Worm (Caenorhabditis elegans): ENCODE measurements around the gene psd-1.
A peak's percentile ranks its signal among the peaks of the same experiment; 100 is the strongest.

The psd-1 gene

DNA sequence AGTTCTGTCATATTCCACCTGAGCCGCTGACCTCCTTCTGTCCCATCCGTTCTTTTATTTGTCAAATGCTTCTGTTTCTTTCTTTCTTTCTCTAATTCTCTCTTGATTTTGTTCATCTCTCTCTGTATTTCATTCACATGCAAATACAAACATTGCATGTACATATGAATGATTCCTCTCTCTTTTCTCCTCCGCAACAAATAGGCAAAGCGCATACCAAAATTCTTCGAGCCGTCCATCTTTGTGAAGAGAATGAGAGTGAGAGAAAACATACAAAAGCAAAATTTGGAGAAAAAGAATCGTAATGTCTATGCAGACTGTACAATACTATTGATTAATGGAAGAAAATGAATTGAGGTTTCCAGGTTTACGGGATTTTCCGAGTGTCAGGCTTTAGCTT, 42.2 kb upstream of the psd-1 start:
- TF ChIP-seq snpc-4 (tag; optimal IDR thresholded peaks at IDR 0.05) = no peak
- no peak for TF ChIP-seq efl-1 (optimal IDR thresholded peaks at IDR 0.05)
- TF ChIP-seq efl-1 (GFP tag; optimal IDR thresholded peaks at IDR 0.05 in 1 of 2) = peak in 1 of 2 experiments; percentile 47

DNA sequence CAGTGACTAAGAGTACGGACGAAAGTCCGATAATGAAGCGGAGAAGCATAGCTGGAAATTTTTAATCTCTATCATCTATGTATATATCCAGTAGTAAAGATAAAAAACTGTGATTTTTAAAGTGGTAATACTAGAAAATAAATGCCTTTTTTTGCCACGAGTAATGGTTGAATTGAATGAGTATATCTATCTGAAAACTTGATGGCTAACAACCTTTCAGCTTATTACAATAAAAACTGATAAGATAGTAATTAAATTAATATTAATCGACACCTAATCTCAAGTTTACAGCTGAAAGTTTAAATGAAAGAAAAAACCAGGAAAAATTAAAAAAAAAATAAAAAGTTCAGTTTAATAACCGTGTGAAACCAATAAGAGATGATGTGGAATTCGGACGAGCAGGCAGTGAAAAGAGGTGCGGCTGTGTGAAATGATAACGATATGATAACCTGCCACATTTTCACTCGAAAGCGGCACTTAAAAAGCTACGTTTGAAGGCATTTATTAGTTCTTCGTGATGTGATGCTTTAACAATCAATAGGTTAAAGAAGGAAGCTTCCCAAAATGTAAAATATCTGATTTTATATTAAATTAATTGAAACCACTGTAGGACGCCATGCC, 39.8 kb upstream of the psd-1 start, which contains the start of gene nspg-6:
TSS of gene nspg-6 (minus strand) at position 51 of the 621 bp plus-strand sequence.
- TF ChIP-seq ama-1 (optimal IDR thresholded peaks at IDR 0.05) = no peak
- peak; percentile 14 for TF ChIP-seq elt-2 (tag; optimal IDR thresholded peaks at IDR 0.05)

DNA sequence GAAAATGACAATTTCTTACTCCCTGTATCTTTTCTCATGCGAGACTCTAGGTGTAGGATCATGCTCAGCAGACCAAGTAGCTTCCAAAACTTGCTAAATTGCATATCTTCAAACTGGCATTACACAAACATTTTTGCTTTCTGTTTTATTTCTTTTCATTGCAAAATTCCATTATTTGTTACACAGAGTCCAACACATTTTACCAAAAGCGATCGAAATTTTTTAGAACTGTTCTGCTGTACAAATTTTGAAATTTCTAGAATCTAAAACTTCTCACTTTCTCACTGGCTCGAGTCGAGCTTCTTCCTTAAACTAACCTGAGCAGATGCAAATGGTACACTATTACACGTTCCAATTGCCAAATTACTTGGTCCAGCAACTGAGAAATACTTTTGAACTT, 39.3 kb upstream of the psd-1 start:
- TF ChIP-seq snpc-4 (tag; optimal IDR thresholded peaks at IDR 0.05) (no peak), pax-3 (tag; optimal IDR thresholded peaks at IDR 0.05) (no peak), alr-1 (tag; optimal IDR thresholded peaks at IDR 0.05; ENCODE audit: borderline replicate concordance) (no peak)

DNA sequence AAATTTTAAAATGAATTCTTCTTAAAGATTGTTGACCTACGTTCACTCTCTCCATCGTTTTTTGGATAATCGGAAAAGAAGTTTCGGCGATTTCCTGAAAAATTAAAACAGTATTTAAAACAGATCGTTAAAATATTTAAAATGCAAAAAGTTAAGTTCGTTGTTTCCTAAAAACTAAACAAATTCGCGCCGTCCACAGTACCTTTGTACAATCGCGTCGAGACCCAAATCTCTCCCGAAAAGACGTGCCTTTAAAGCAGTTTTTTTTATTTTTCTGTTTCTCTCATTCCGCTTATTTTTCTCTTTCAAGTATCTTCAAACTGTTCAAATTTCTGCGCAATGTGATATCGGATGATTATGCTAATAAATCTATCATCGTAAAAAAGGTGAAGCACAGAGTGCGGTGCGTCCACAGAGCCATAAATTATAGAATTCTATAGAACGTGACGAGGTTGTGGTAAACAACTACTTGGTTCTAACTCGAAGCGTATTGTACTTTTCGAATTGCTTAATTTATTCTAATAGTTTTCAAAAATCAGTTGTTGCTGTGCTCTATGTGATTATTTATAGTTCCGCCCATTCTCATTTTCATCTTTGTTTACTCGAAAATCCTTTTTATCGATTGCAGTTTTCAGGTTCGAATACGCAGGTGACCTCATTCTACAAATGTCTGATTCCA, 35.6 kb upstream of the psd-1 start, which contains the start of the genes F56C9.6 and F56C9.3:
TSS of gene F56C9.6 (minus strand) at position 112 of the 679 bp plus-strand sequence.
TSS of gene F56C9.3 (plus strand) at position 629 of the 679 bp plus-strand sequence.
- TF ChIP-seq grh-1 (GFP tag; IDR thresholded peaks at IDR 0.05) (no peak), unc-62 (GFP tag; optimal IDR thresholded peaks at IDR 0.05) (no peak), blmp-1 (tag; optimal IDR thresholded peaks at IDR 0.05) (no peak), pag-3 (tag; optimal IDR thresholded peaks at IDR 0.05; ENCODE audit: borderline replicate concordance, insufficient read depth) (no peak), ceh-90 (tag; optimal IDR thresholded peaks at IDR 0.05) (no peak), jun-1 (tag; optimal IDR thresholded peaks at IDR 0.05) (no peak), nhr-90 (tag; optimal IDR thresholded peaks at IDR 0.05; ENCODE audit: poor library complexity) (no peak), ets-5 (GFP tag; IDR thresholded peaks at IDR 0.05) (no peak), hlh-4 (tag; optimal IDR thresholded peaks at IDR 0.05) (no peak), isw-1 (GFP tag; IDR thresholded peaks at IDR 0.05) (no peak), C16A3.4 (tag; optimal IDR thresholded peaks at IDR 0.05) (no peak), xbp-1 (tag; optimal IDR thresholded peaks at IDR 0.05) (no peak), sup-37 (GFP tag; optimal IDR thresholded peaks at IDR 0.05) (no peak), egl-13 (tag; optimal IDR thresholded peaks at IDR 0.05) (no peak), tlp-1 (tag; optimal IDR thresholded peaks at IDR 0.05) (no peak), sptf-1 (tag; optimal IDR thresholded peaks at IDR 0.05) (no peak), nhr-71 (tag; optimal IDR thresholded peaks at IDR 0.05) (no peak), ceh-88 (GFP tag; IDR thresholded peaks at IDR 0.05) (no peak), fos-1 (tag; optimal IDR thresholded peaks at IDR 0.05) (no peak), tbx-2 (tag; optimal IDR thresholded peaks at IDR 0.05) (no peak)

DNA sequence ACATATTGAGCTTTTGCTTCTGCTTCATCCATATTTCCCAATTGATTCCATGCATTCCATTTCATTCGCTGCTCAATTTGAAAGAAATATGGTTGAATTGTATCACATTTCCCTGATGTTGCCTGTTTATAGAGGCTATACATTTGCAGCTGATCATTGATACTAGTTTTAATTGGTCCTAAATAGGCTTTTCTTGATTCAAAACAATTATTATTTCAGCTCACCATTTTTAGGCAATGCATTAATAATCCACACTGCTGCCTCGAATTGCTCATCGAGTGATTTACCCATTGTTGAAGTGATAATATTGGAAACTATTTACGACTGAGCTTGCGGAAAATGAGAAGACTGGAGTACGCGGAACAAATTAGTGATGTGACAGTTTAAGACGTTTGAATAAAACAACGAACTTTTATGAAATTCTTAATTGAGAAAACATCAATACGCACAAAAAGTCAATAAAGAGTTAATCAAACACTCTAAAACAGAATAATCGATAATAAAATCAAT, 33.5 kb upstream of the psd-1 start, which contains the start of gene acbp-4:
TSS of gene acbp-4 (minus strand) at position 510 of the 510 bp plus-strand sequence.
- no peak for TF ChIP-seq aly-2 (tag; optimal IDR thresholded peaks at IDR 0.05)

DNA sequence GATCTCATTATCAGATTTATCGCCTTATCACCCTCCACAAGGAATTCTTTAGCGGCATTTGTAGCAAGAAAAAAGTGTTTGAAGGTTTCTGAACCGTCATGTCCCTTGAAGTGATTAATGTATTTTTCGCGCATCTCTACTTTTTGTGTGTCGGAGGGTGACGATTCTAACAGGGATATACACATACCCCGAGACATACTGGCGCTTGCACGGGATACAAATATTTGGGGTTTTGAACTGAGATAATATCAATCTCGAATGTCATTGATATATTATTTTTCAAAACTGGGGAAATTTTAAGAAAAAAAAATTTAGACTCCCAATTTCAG, 30.4 kb upstream of the psd-1 start:
- TF ChIP-seq lin-15B (tag; optimal IDR thresholded peaks at IDR 0.05) = no peak
- TF ChIP-seq nhr-84 (tag; optimal IDR thresholded peaks at IDR 0.05) = no peak
- no peak for TF ChIP-seq nhr-47 (tag; optimal IDR thresholded peaks at IDR 0.05)
- TF ChIP-seq mdl-1 (tag; optimal IDR thresholded peaks at IDR 0.05) = peak in 1 of 2 experiments; percentile 5
- no peak for TF ChIP-seq alr-1 (tag; optimal IDR thresholded peaks at IDR 0.05; ENCODE audit: borderline replicate concordance)
- peak; percentile 40 for TF ChIP-seq nhr-71 (tag; optimal IDR thresholded peaks at IDR 0.05)
- TF ChIP-seq ztf-11 (tag; optimal IDR thresholded peaks at IDR 0.05) = no peak
- TF ChIP-seq ama-1 (optimal IDR thresholded peaks at IDR 0.05) = no peak
- peak; percentile 47 for TF ChIP-seq lin-14 (GFP tag; optimal IDR thresholded peaks at IDR 0.05)
- no peak for TF ChIP-seq egl-27 (tag; optimal IDR thresholded peaks at IDR 0.05)
- no peak for TF ChIP-seq dsc-1 (tag; optimal IDR thresholded peaks at IDR 0.05)
- no peak for TF ChIP-seq xbp-1 (tag; optimal IDR thresholded peaks at IDR 0.05)
- TF ChIP-seq snpc-4 (tag; optimal IDR thresholded peaks at IDR 0.05) = no peak
- no peak for TF ChIP-seq aha-1 (tag; optimal IDR thresholded peaks at IDR 0.05)
- no peak for TF ChIP-seq nhr-237 (tag; optimal IDR thresholded peaks at IDR 0.05)
- no peak for TF ChIP-seq tlp-1 (tag; optimal IDR thresholded peaks at IDR 0.05)
- peak; percentile 21 for TF ChIP-seq nhr-90 (tag; optimal IDR thresholded peaks at IDR 0.05; ENCODE audit: poor library complexity)
- TF ChIP-seq blmp-1 (tag; optimal IDR thresholded peaks at IDR 0.05) = peak; percentile 90
- TF ChIP-seq tbx-2 (tag; optimal IDR thresholded peaks at IDR 0.05) = no peak
- TF ChIP-seq elt-3 (tag; optimal IDR thresholded peaks at IDR 0.05) = peak in 4 of 6 experiments; percentile 20 to 88 (median 44)
- peak; percentile 42 for TF ChIP-seq nhr-20 (tag; optimal IDR thresholded peaks at IDR 0.05)

Measured in whole organism, L1 larva.